Fruit fly (Drosophila melanogaster): ENCODE data around the gene CG8188.
A peak's percentile ranks its signal among the peaks of the same experiment; 100 is the strongest.

Gene CG8188

dm6 chrX:17683506-17683858 lies 19.3 kb downstream of the CG8188 start:
- no peak for TF ChIP-seq CG14655 (GFP tag; optimal IDR thresholded peaks at IDR 0.05)
- peak; percentile 8 for TF ChIP-seq EcR (GFP tag; optimal IDR thresholded peaks at IDR 0.05)
- no peak for TF ChIP-seq rn (GFP tag; IDR thresholded peaks at IDR 0.05)
- TF ChIP-seq Pif1B (GFP tag; optimal IDR thresholded peaks at IDR 0.05): no peak
- TF ChIP-seq CG34367 (tag; optimal IDR thresholded peaks at IDR 0.05): no peak
- TF ChIP-seq D1 (tag; optimal IDR thresholded peaks at IDR 0.05): no peak

dm6 chrX:17682745-17683505 lies 19.9 kb downstream of the CG8188 start:
- peak; percentile 92 for TF ChIP-seq CG15710 (tag; optimal IDR thresholded peaks at IDR 0.05)
- peak; percentile 97 for TF ChIP-seq Pif1B (GFP tag; optimal IDR thresholded peaks at IDR 0.05)
- TF ChIP-seq Pif1A (GFP tag; optimal IDR thresholded peaks at IDR 0.05): peak; percentile 96
- TF ChIP-seq Snoo (tag; optimal IDR thresholded peaks at IDR 0.05): peak; percentile 94
- TF ChIP-seq CG13204 (GFP tag; optimal IDR thresholded peaks at IDR 0.05): peak; percentile 92
- TF ChIP-seq CG14655 (GFP tag; optimal IDR thresholded peaks at IDR 0.05): peak; percentile 93
- peak; percentile 63; the same call in 1 of the 2 replicates for TF ChIP-seq CG10348 (GFP tag; IDR thresholded peaks at IDR 0.05)
- TF ChIP-seq rn (GFP tag; IDR thresholded peaks at IDR 0.05): peak; percentile 93
- peak; percentile 88 for TF ChIP-seq CG32121 (GFP tag; IDR thresholded peaks at IDR 0.05)
- peak; percentile 97 for TF ChIP-seq fd96Ca (GFP tag; IDR thresholded peaks at IDR 0.05)
- TF ChIP-seq CG9948 (tag; optimal IDR thresholded peaks at IDR 0.05): peak; percentile 82
- TF ChIP-seq CG4496 (GFP tag; IDR thresholded peaks at IDR 0.05): peak; percentile 97
- TF ChIP-seq CG8301 (tag; optimal IDR thresholded peaks at IDR 0.05): peak; percentile 85
- peak; percentile 94 for TF ChIP-seq CG12605 (GFP tag; IDR thresholded peaks at IDR 0.05)
- TF ChIP-seq D1 (tag; optimal IDR thresholded peaks at IDR 0.05): peak; percentile 61
- TF ChIP-seq gl (tag; optimal IDR thresholded peaks at IDR 0.05): peak; percentile 88
- peak; percentile 91 for TF ChIP-seq CG34367 (tag; optimal IDR thresholded peaks at IDR 0.05)
- peak; percentile 92 for TF ChIP-seq CG8159 (tag; optimal IDR thresholded peaks at IDR 0.05)
- peak; percentile 13 for TF ChIP-seq EcR (GFP tag; optimal IDR thresholded peaks at IDR 0.05)
- peak; percentile 95 for TF ChIP-seq Ets98B (GFP tag; IDR thresholded peaks at IDR 0.05)
- peak; percentile 88 for TF ChIP-seq CG17806 (tag; optimal IDR thresholded peaks at IDR 0.05)

- TF ChIP-seq gl (tag; optimal IDR thresholded peaks at IDR 0.05): peak; percentile 18
- TF ChIP-seq CG34367 (tag; optimal IDR thresholded peaks at IDR 0.05): peak; percentile 29
- TF ChIP-seq Ets98B (GFP tag; IDR thresholded peaks at IDR 0.05): peak; percentile 9; the same call in 1 of the 2 replicates
- TF ChIP-seq D1 (tag; optimal IDR thresholded peaks at IDR 0.05): peak; percentile 24
- TF ChIP-seq EcR (GFP tag; optimal IDR thresholded peaks at IDR 0.05): peak; percentile 56
- TF ChIP-seq Pif1A (GFP tag; optimal IDR thresholded peaks at IDR 0.05): peak; percentile 25
- peak; percentile 49 for TF ChIP-seq Snoo (tag; optimal IDR thresholded peaks at IDR 0.05)
- TF ChIP-seq CG15710 (tag; optimal IDR thresholded peaks at IDR 0.05): peak; percentile 50
- TF ChIP-seq CG17806 (tag; optimal IDR thresholded peaks at IDR 0.05): peak; percentile 51
- no peak for TF ChIP-seq Pif1B (GFP tag; optimal IDR thresholded peaks at IDR 0.05)
- peak; percentile 69; the same call in 2 of the 3 replicates for TF ChIP-seq fd96Ca (GFP tag; IDR thresholded peaks at IDR 0.05)
- TF ChIP-seq rn (GFP tag; IDR thresholded peaks at IDR 0.05): no peak
- TF ChIP-seq CG10348 (GFP tag; IDR thresholded peaks at IDR 0.05): no peak
- TF ChIP-seq CG14655 (GFP tag; optimal IDR thresholded peaks at IDR 0.05): peak; percentile 61
- TF ChIP-seq CG32121 (GFP tag; IDR thresholded peaks at IDR 0.05): peak; percentile 22; the same call in 1 of the 2 replicates
- TF ChIP-seq CG13204 (GFP tag; optimal IDR thresholded peaks at IDR 0.05): no peak
- TF ChIP-seq CG4496 (GFP tag; IDR thresholded peaks at IDR 0.05): peak; percentile 73
- peak; percentile 70 for TF ChIP-seq CG8159 (tag; optimal IDR thresholded peaks at IDR 0.05)
- TF ChIP-seq CG12605 (GFP tag; IDR thresholded peaks at IDR 0.05): peak; percentile 24; the same call in 1 of the 2 replicates
- peak; percentile 49 for TF ChIP-seq CG9948 (tag; optimal IDR thresholded peaks at IDR 0.05)
- peak; percentile 28 for TF ChIP-seq CG8301 (tag; optimal IDR thresholded peaks at IDR 0.05)
These were observed 22.9 kb downstream of the CG8188 start for dm6 chrX:17679642-17680571.

dm6 chrX:17677953-17678668 lies 24.7 kb downstream of the CG8188 start:
- TF ChIP-seq CG4496 (GFP tag; IDR thresholded peaks at IDR 0.05) (peak; percentile 42; the same call in 1 of the 3 replicates), CG14655 (GFP tag; optimal IDR thresholded peaks at IDR 0.05) (peak; percentile 60), D1 (tag; optimal IDR thresholded peaks at IDR 0.05) (no peak), CG9948 (tag; optimal IDR thresholded peaks at IDR 0.05) (peak; percentile 4), Pif1B (GFP tag; optimal IDR thresholded peaks at IDR 0.05) (peak; percentile 3), CG17806 (tag; optimal IDR thresholded peaks at IDR 0.05) (peak; percentile 16), CG32121 (GFP tag; IDR thresholded peaks at IDR 0.05) (no peak), CG13204 (GFP tag; optimal IDR thresholded peaks at IDR 0.05) (no peak), gl (tag; optimal IDR thresholded peaks at IDR 0.05) (no peak), CG34367 (tag; optimal IDR thresholded peaks at IDR 0.05) (no peak), CG15710 (tag; optimal IDR thresholded peaks at IDR 0.05) (peak; percentile 57), CG12605 (GFP tag; IDR thresholded peaks at IDR 0.05) (peak; percentile 28; the same call in 1 of the 2 replicates), CG8301 (tag; optimal IDR thresholded peaks at IDR 0.05) (peak; percentile 62), Ets98B (GFP tag; IDR thresholded peaks at IDR 0.05) (0 out of 2 replicates have a peak, but pooled peaks have one; percentile 30), CG8159 (tag; optimal IDR thresholded peaks at IDR 0.05) (peak; percentile 71), fd96Ca (GFP tag; IDR thresholded peaks at IDR 0.05) (peak; percentile 43; the same call in 2 of the 3 replicates), Snoo (tag; optimal IDR thresholded peaks at IDR 0.05) (no peak)
